Fruit fly (Drosophila melanogaster): ENCODE results near the gene AnxB10.

Gene AnxB10

dm6 chrX:20165773-20166412 lies 7.4 kb downstream of the AnxB10 start, which contains the start of gene Phf7 (continued):
- TF ChIP-seq CG12659 (GFP tag; optimal IDR thresholded peaks at IDR 0.05) (peak; percentile 59), Atf6 (GFP tag; IDR thresholded peaks at IDR 0.05) (no peak), NC2α (GFP tag; optimal IDR thresholded peaks at IDR 0.05) (no peak), Dfd (GFP tag; optimal IDR thresholded peaks at IDR 0.05) (no peak), CG15514 (GFP tag; optimal IDR thresholded peaks at IDR 0.05) (peak; percentile 66), CG2120 (GFP tag; optimal IDR thresholded peaks at IDR 0.05) (peak; percentile 8), Hand (GFP tag; optimal IDR thresholded peaks at IDR 0.05) (no peak), ato (GFP tag; IDR thresholded peaks at IDR 0.05; ENCODE audit: partially characterized antibody) (peak; percentile 59), oc (tag; optimal IDR thresholded peaks at IDR 0.05) (no peak), stc (GFP tag; IDR thresholded peaks at IDR 0.05) (no peak), CG4820 (GFP tag; optimal IDR thresholded peaks at IDR 0.05) (no peak), Lhr (GFP tag; optimal IDR thresholded peaks at IDR 0.05) (peak; percentile 49), seq (GFP tag; IDR thresholded peaks at IDR 0.05) (no peak), Xbp1 (GFP tag; optimal IDR thresholded peaks at IDR 0.05) (no peak), CG10462 (GFP tag; optimal IDR thresholded peaks at IDR 0.05) (no peak), corto (GFP tag; optimal IDR thresholded peaks at IDR 0.05) (no peak), dysf (GFP tag; IDR thresholded peaks at IDR 0.05) (no peak), Sry-β (GFP tag; optimal IDR thresholded peaks at IDR 0.05) (no peak), CG10543 (GFP tag; optimal IDR thresholded peaks at IDR 0.05) (no peak), sc (optimal IDR thresholded peaks at IDR 0.05) (no peak), sc (GFP tag; optimal IDR thresholded peaks at IDR 0.05) (no peak), pnt (GFP tag; optimal IDR thresholded peaks at IDR 0.05) (no peak), CG43689 (GFP tag; IDR thresholded peaks at IDR 0.05) (no peak), Nf-YA (GFP tag; IDR thresholded peaks at IDR 0.05) (no peak), CG4854 (GFP tag; optimal IDR thresholded peaks at IDR 0.05) (no peak), zfh1 (GFP tag; IDR thresholded peaks at IDR 0.05) (no peak), Abd-B (GFP tag; optimal IDR thresholded peaks at IDR 0.05) (peak; percentile 85), CG7963 (GFP tag; IDR thresholded peaks at IDR 0.05; ENCODE audit: partially characterized antibody) (peak; percentile 52; the same call in 1 of the 3 replicates), psq (GFP tag; optimal IDR thresholded peaks at IDR 0.05) (no peak), odd (GFP tag; optimal IDR thresholded peaks at IDR 0.05) (no peak), ase (GFP tag; IDR thresholded peaks at IDR 0.05) (no peak), Neu2 (GFP tag; optimal IDR thresholded peaks at IDR 0.05; ENCODE audit: borderline replicate concordance) (no peak), Xrp1 (GFP tag; IDR thresholded peaks at IDR 0.05) (no peak), CG7271 (tag; optimal IDR thresholded peaks at IDR 0.05) (no peak), schlank (tag; optimal IDR thresholded peaks at IDR 0.05) (no peak), esg (GFP tag; conservative IDR thresholded peaks at IDR 0.05) (no peak), Ptx1 (GFP tag; IDR thresholded peaks at IDR 0.05) (no peak), br (optimal IDR thresholded peaks at IDR 0.05) (no peak), tgo (GFP tag; IDR thresholded peaks at IDR 0.05) (no peak), CTCF (GFP tag; optimal IDR thresholded peaks at IDR 0.05) (no peak), her (GFP tag; optimal IDR thresholded peaks at IDR 0.05) (no peak), lab (GFP tag; optimal IDR thresholded peaks at IDR 0.05) (no peak), CHES-1-like (GFP tag; optimal IDR thresholded peaks at IDR 0.05) (no peak), Fer2 (tag; optimal IDR thresholded peaks at IDR 0.05) (no peak), Oaz (GFP tag; IDR thresholded peaks at IDR 0.05) (no peak), E2f2 (GFP tag; IDR thresholded peaks at IDR 0.05) (peak; percentile 79), Stat92E (GFP tag; optimal IDR thresholded peaks at IDR 0.05) (no peak), CG34422 (GFP tag; IDR thresholded peaks at IDR 0.05) (no peak), CG6854 (GFP tag; optimal IDR thresholded peaks at IDR 0.05) (no peak), dmrt11E (tag; optimal IDR thresholded peaks at IDR 0.05) (no peak), vnd (GFP tag; IDR thresholded peaks at IDR 0.05; ENCODE audit: partially characterized antibody) (peak; percentile 77)

Data from whole organism, embryonic.